Fruit fly (Drosophila melanogaster): ENCODE results near the gene CG34163.
A peak's percentile ranks its signal among the peaks of the same experiment; 100 is the strongest.

The CG34163 gene

dm6 chr2L:12006397-12007330, 18.6 kb downstream of the CG34163 start (continued):
- TF ChIP-seq CG11902 (GFP tag; optimal IDR thresholded peaks at IDR 0.05) (peak; percentile 87), Ets96B (tag; optimal IDR thresholded peaks at IDR 0.05) (peak; percentile 95), Sox15 (GFP tag; optimal IDR thresholded peaks at IDR 0.05) (peak; percentile 78), svp (GFP tag) (peak; percentile 98), esn (GFP tag; optimal IDR thresholded peaks at IDR 0.05) (peak; percentile 87), fd85E (GFP tag; optimal IDR thresholded peaks at IDR 0.05) (peak; percentile 14), CG3919 (GFP tag; optimal IDR thresholded peaks at IDR 0.05) (peak; percentile 83), Lpt (GFP tag; optimal IDR thresholded peaks at IDR 0.05) (peak; percentile 76), CG8119 (GFP tag; IDR thresholded peaks at IDR 0.05) (no peak), Eip93F (GFP tag; optimal IDR thresholded peaks at IDR 0.05) (no peak), fkh (GFP tag; optimal IDR thresholded peaks at IDR 0.05) (peak; percentile 97), dsx (GFP tag; optimal IDR thresholded peaks at IDR 0.05; ENCODE audit: poor library complexity, severe bottlenecking) (peak; percentile 80), CG11762 (GFP tag; optimal IDR thresholded peaks at IDR 0.05; ENCODE audit: insufficient read depth) (peak; percentile 84), CG6808 (GFP tag; optimal IDR thresholded peaks at IDR 0.05) (peak; percentile 93), achi (GFP tag; optimal IDR thresholded peaks at IDR 0.05) (peak; percentile 89), topi (GFP tag; optimal IDR thresholded peaks at IDR 0.05) (peak; percentile 79), Met (GFP tag; optimal IDR thresholded peaks at IDR 0.05) (peak; percentile 74), CG8319 (GFP tag; optimal IDR thresholded peaks at IDR 0.05) (peak; percentile 76), dac (GFP tag; optimal IDR thresholded peaks at IDR 0.05) (peak; percentile 57), CG6854 (GFP tag; optimal IDR thresholded peaks at IDR 0.05) (no peak), Smox (GFP tag; optimal IDR thresholded peaks at IDR 0.05) (peak; percentile 72), Hr38 (GFP tag; optimal IDR thresholded peaks at IDR 0.05) (no peak), lz (GFP tag; optimal IDR thresholded peaks at IDR 0.05) (peak; percentile 77), CG6163 (GFP tag; IDR thresholded peaks at IDR 0.05) (no peak), CG8632 (GFP tag; optimal IDR thresholded peaks at IDR 0.05) (peak; percentile 92), salr (GFP tag; optimal IDR thresholded peaks at IDR 0.05) (peak; percentile 24 to 94)

- TF ChIP-seq fkh (GFP tag; optimal IDR thresholded peaks at IDR 0.05) (peak; percentile 80), CG6808 (GFP tag; optimal IDR thresholded peaks at IDR 0.05) (peak; percentile 82), esn (GFP tag; optimal IDR thresholded peaks at IDR 0.05) (peak; percentile 53), net (GFP tag; optimal IDR thresholded peaks at IDR 0.05) (peak; percentile 75), CG11294 (GFP tag; IDR thresholded peaks at IDR 0.05) (no peak), CG1621 (tag; optimal IDR thresholded peaks at IDR 0.05) (peak; percentile 80), Eip78C (GFP tag) (peak; percentile 91), CG8319 (GFP tag; optimal IDR thresholded peaks at IDR 0.05) (peak; percentile 60), CG6854 (GFP tag; optimal IDR thresholded peaks at IDR 0.05) (peak; percentile 90), Sox102F (GFP tag; optimal IDR thresholded peaks at IDR 0.05) (peak; percentile 68), CG9139 (GFP tag; optimal IDR thresholded peaks at IDR 0.05) (peak; percentile 70), Hr39 (GFP tag; optimal IDR thresholded peaks at IDR 0.05) (no peak), CG10631 (GFP tag; optimal IDR thresholded peaks at IDR 0.05) (no peak), Smox (GFP tag; optimal IDR thresholded peaks at IDR 0.05) (peak; percentile 66), Hr38 (GFP tag; optimal IDR thresholded peaks at IDR 0.05) (no peak), spab (GFP tag; optimal IDR thresholded peaks at IDR 0.05) (peak; percentile 73), pdm3 (GFP tag; optimal IDR thresholded peaks at IDR 0.05) (peak; percentile 67), CG4318 (GFP tag; optimal IDR thresholded peaks at IDR 0.05) (no peak), Gug (GFP tag; IDR thresholded peaks at IDR 0.05) (no peak), CG6163 (GFP tag; IDR thresholded peaks at IDR 0.05) (no peak), Sox14 (GFP tag; optimal IDR thresholded peaks at IDR 0.05) (peak; percentile 80), Eip75B (GFP tag; optimal IDR thresholded peaks at IDR 0.05) (peak; percentile 74), CG8632 (GFP tag; optimal IDR thresholded peaks at IDR 0.05) (peak; percentile 7), CG3032 (tag; optimal IDR thresholded peaks at IDR 0.05) (peak; percentile 66), lz (GFP tag; optimal IDR thresholded peaks at IDR 0.05) (peak; percentile 49), ss (GFP tag; optimal IDR thresholded peaks at IDR 0.05) (peak; percentile 86), OdsH (GFP tag; optimal IDR thresholded peaks at IDR 0.05) (peak; percentile 24), CG7368 (GFP tag; optimal IDR thresholded peaks at IDR 0.05) (peak; percentile 56), CG16779 (tag; optimal IDR thresholded peaks at IDR 0.05) (peak; percentile 54), achi (GFP tag; optimal IDR thresholded peaks at IDR 0.05) (peak; percentile 43), salr (GFP tag; optimal IDR thresholded peaks at IDR 0.05) (peak; percentile 34 to 37), CG15336 (GFP tag; IDR thresholded peaks at IDR 0.05) (no peak), fd59A (GFP tag; optimal IDR thresholded peaks at IDR 0.05) (peak; percentile 27)
Observed at dm6 chr2L:12007331-12007791, 19.3 kb downstream of the CG34163 start.

Data from whole organism, prepupa.